Worm (Caenorhabditis elegans): ENCODE results near the gene T25B9.6.

ce11 chrIV:10799354-10799753 lies 41.4 kb downstream of the T25B9.6 start, which contains the start of gene zipt-2.1:
- no peak for TF ChIP-seq unc-62 (GFP tag; optimal IDR thresholded peaks at IDR 0.05)
- no peak for TF ChIP-seq mes-4 (tag; optimal IDR thresholded peaks at IDR 0.05)
- TF ChIP-seq bed-2 (GFP tag; IDR thresholded peaks at IDR 0.05) = no peak
- no peak for TF ChIP-seq let-607 (tag; optimal IDR thresholded peaks at IDR 0.05)
- no peak for TF ChIP-seq athp-1 (tag; optimal IDR thresholded peaks at IDR 0.05)
- no peak for TF ChIP-seq ceh-27 (GFP tag; optimal IDR thresholded peaks at IDR 0.05)
- TF ChIP-seq ceh-79 (tag; optimal IDR thresholded peaks at IDR 0.05) = no peak
- no peak for TF ChIP-seq ets-4 (GFP tag; optimal IDR thresholded peaks at IDR 0.05)
- no peak for TF ChIP-seq ama-1 (optimal IDR thresholded peaks at IDR 0.05)
- no peak for TF ChIP-seq ama-1 (GFP tag; optimal IDR thresholded peaks at IDR 0.05)
- no peak for TF ChIP-seq snpc-4 (GFP tag; optimal IDR thresholded peaks at IDR 0.05)
- no peak for TF ChIP-seq snpc-4 (tag; optimal IDR thresholded peaks at IDR 0.05)
- TF ChIP-seq hrde-1 (tag; optimal IDR thresholded peaks at IDR 0.05; ENCODE audit: borderline replicate concordance) = no peak
- TF ChIP-seq T26A5.8 (tag; optimal IDR thresholded peaks at IDR 0.05) = no peak
- no peak for TF ChIP-seq ceh-91 (GFP tag; IDR thresholded peaks at IDR 0.05)
- TF ChIP-seq B0019.2 (GFP tag; conservative IDR thresholded peaks at IDR 0.05) = no peak
